Worm (Caenorhabditis elegans): ENCODE data around the gene npr-38.

The npr-38 gene

ce11 chrX:6337338-6337737 is 25.8 kb downstream of the npr-38 start:
- TF ChIP-seq dao-5 (tag; optimal IDR thresholded peaks at IDR 0.05) (no peak), W03F9.2 (tag; optimal IDR thresholded peaks at IDR 0.05) (no peak), him-1 (tag; optimal IDR thresholded peaks at IDR 0.05) (no peak)

ce11 chrX:6337951-6338350 is 26.5 kb downstream of the npr-38 start, which contains the start of gene C03B1.13:
C03B1.13 (minus strand) TSS chrX:6338051.
- TF ChIP-seq W03F9.2 (tag; optimal IDR thresholded peaks at IDR 0.05) (no peak), dao-5 (tag; optimal IDR thresholded peaks at IDR 0.05) (no peak), him-1 (tag; optimal IDR thresholded peaks at IDR 0.05) (no peak)

- no peak for TF ChIP-seq him-1 (tag; optimal IDR thresholded peaks at IDR 0.05)
Measured at ce11 chrX:6338446-6338845, 27.0 kb downstream of the npr-38 start.

ce11 chrX:6341513-6341912 is 30.0 kb downstream of the npr-38 start, which contains the start of gene C03B1.7:
C03B1.7 (plus strand) TSS chrX:6341813.
- no peak for TF ChIP-seq W03F9.2 (tag; optimal IDR thresholded peaks at IDR 0.05)
- TF ChIP-seq him-1 (tag; optimal IDR thresholded peaks at IDR 0.05), result no peak
- TF ChIP-seq dao-5 (tag; optimal IDR thresholded peaks at IDR 0.05), result no peak

ce11 chrX:6345785-6346184 is 34.3 kb downstream of the npr-38 start:
- TF ChIP-seq dao-5 (tag; optimal IDR thresholded peaks at IDR 0.05), result no peak

ce11 chrX:6347013-6347412 is 35.5 kb downstream of the npr-38 start, which contains the start of gene C03B1.9:
C03B1.9 (minus strand) TSS chrX:6347113.
- TF ChIP-seq him-1 (tag; optimal IDR thresholded peaks at IDR 0.05), result no peak
- no peak for TF ChIP-seq W03F9.2 (tag; optimal IDR thresholded peaks at IDR 0.05)
- no peak for TF ChIP-seq dao-5 (tag; optimal IDR thresholded peaks at IDR 0.05)

ce11 chrX:6350016-6350415 is 38.5 kb downstream of the npr-38 start, which contains the start of gene C03B1.6:
C03B1.6 (plus strand) TSS chrX:6350316.
- TF ChIP-seq dao-5 (tag; optimal IDR thresholded peaks at IDR 0.05), result no peak
- no peak for TF ChIP-seq him-1 (tag; optimal IDR thresholded peaks at IDR 0.05)
- no peak for TF ChIP-seq W03F9.2 (tag; optimal IDR thresholded peaks at IDR 0.05)

- TF ChIP-seq W03F9.2 (tag; optimal IDR thresholded peaks at IDR 0.05), result no peak
- TF ChIP-seq him-1 (tag; optimal IDR thresholded peaks at IDR 0.05), result no peak
- TF ChIP-seq dao-5 (tag; optimal IDR thresholded peaks at IDR 0.05), result no peak
Measured at ce11 chrX:6353763-6354162, 42.3 kb downstream of the npr-38 start.

ce11 chrX:6355030-6355635 is 43.6 kb downstream of the npr-38 start, which contains the start of gene C03B1.5:
C03B1.5 (plus strand) TSS chrX:6355585.
- TF ChIP-seq W03F9.2 (tag; optimal IDR thresholded peaks at IDR 0.05), result no peak
- TF ChIP-seq dao-5 (tag; optimal IDR thresholded peaks at IDR 0.05), result no peak
- no peak for TF ChIP-seq him-1 (tag; optimal IDR thresholded peaks at IDR 0.05)

DNA sequence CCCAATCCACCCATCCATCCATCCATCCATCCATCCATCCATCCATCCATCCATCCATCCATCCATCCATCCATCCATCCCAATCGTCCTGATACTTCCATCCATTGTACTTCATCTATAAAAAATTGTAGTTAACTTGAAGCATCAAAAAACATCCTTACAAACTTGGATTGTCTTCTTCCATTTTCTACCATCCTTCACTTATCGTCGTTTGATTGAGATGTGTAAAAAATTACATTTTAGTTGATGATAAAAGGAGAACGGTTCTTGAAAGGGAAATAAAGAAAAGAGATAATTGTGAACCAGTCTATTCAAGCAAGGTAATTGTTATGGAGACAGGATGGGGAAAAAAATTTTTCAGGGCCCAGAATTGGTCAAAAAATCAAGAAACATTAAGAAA is 46.3 kb downstream of the npr-38 start, which contains the start of gene C03B1.10:
Gene C03B1.10 (minus strand): TSS at position 101 of the 400 bp plus-strand sequence.
- TF ChIP-seq him-1 (tag; optimal IDR thresholded peaks at IDR 0.05), result no peak

ce11 chrX:6360077-6360476 is 48.6 kb downstream of the npr-38 start:
- TF ChIP-seq him-1 (tag; optimal IDR thresholded peaks at IDR 0.05) (no peak), W03F9.2 (tag; optimal IDR thresholded peaks at IDR 0.05) (no peak), dao-5 (tag; optimal IDR thresholded peaks at IDR 0.05) (no peak)

DNA sequence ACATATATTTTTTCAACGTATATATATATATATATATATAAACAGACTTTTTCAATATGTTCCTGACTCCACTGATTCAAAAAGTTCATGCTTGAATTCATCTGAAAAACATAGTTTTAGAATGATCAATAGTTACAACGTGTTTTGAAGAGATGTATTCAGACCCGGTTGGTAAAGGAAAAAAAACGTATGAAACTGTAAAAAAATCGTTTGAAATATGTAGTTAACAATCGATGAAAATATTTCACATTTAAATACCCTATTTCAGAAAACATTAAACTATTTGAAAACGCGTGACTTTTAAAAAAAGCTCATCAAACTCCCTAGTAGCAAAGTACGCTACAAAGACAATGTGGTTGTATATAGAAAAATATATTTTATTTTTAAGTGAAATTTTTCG is 49.2 kb downstream of the npr-38 start, which contains the start of gene C03B1.14:
Gene C03B1.14 (minus strand): TSS at position 101 of the 400 bp plus-strand sequence.
- no peak for TF ChIP-seq W03F9.2 (tag; optimal IDR thresholded peaks at IDR 0.05)

Measured in whole organism, L4/young adult.